Worm (Caenorhabditis elegans) whole organism, L4/young adult: ENCODE data around the gene spp-1.

ENCODE experiments used
- W03F9.2 ChIP-seq: fragments of 150-350 bp; optimal IDR thresholded peaks from 2 replicates; lab custom pipeline; 2014; ENCODE audit warnings: missing biosample characterization, missing genetic modification characterization
- him-1 ChIP-seq: sonication (generic microtip); optimal IDR thresholded peaks from 2 replicates; lab custom pipeline; 2016; ENCODE audit warnings: missing genotype, missing genetic modification reagents, missing genetic modification characterization, missing compliant biosample characterization

ce11 chrIII:10311016-10311415 is 44.5 kb downstream of the spp-1 start, which contains the start of gene T07A5.7:
- TF ChIP-seq W03F9.2 (tag; lab: Kevin White, UChicago), result no peak
- TF ChIP-seq him-1 (tag; lab: Kevin White, UChicago), result no peak
